Fruit fly (Drosophila melanogaster) whole organism, prepupa: ENCODE results near the gene RpS28a.
A peak's percentile ranks its signal among the peaks of the same experiment; 100 is the strongest.

Experiments used
- CG11294 ChIP-seq: fragments of 200-800 bp; sonication (Bioruptor generic); IDR thresholded peaks from 2 replicates; pipeline ENCODE4 v1.3.6; 2022; ENCODE audit warnings: missing biosample characterization, missing genetic modification characterization
- CG11762 ChIP-seq: fragments of 200-800 bp; sonication (Bioruptor generic); optimal IDR thresholded peaks from 3 replicates; lab custom pipeline; 2016; ENCODE audit warnings: missing biosample characterization, missing genetic modification characterization; ENCODE audit not compliant: insufficient read depth
- CG11902 ChIP-seq: fragments of 200-800 bp; sonication (Bioruptor generic); optimal IDR thresholded peaks from 3 replicates; lab custom pipeline; 2016; ENCODE audit warnings: missing biosample characterization, missing genetic modification characterization
- CG15336 ChIP-seq: fragments of 200-800 bp; sonication (Bioruptor generic); IDR thresholded peaks from 2 replicates; pipeline ENCODE4 v1.3.6; 2022; ENCODE audit warnings: missing biosample characterization, missing genetic modification characterization
- CG1621 ChIP-seq: fragments of 200-800 bp; sonication (Bioruptor generic); optimal IDR thresholded peaks from 3 replicates; lab custom pipeline; 2018; ENCODE audit warnings: missing biosample characterization, mild to moderate bottlenecking, missing genetic modification characterization
- CG3032 ChIP-seq: fragments of 200-800 bp; optimal IDR thresholded peaks from 2 replicates; lab custom pipeline; 2019; ENCODE audit warnings: missing biosample characterization, mild to moderate bottlenecking, missing genetic modification characterization, moderate library complexity
- CG31627 ChIP-seq: fragments of 200-800 bp; sonication (Bioruptor generic); optimal IDR thresholded peaks from 3 replicates; lab custom pipeline; 2016; ENCODE audit warnings: missing biosample characterization, missing genetic modification characterization
- CG34406 ChIP-seq: fragments of 200-800 bp; sonication (Bioruptor generic); optimal IDR thresholded peaks from 3 replicates; lab custom pipeline; 2016; ENCODE audit warnings: missing biosample characterization, missing genetic modification characterization
- CG3919 ChIP-seq: fragments of 200-800 bp; sonication (Bioruptor generic); optimal IDR thresholded peaks from 3 replicates; lab custom pipeline; 2016; ENCODE audit warnings: missing biosample characterization, missing genetic modification characterization
- CG6163 ChIP-seq: fragments of 200-800 bp; sonication (Bioruptor generic); IDR thresholded peaks from 3 replicates; pipeline ENCODE4 v1.3.6; 2022; ENCODE audit warnings: missing biosample characterization, missing genetic modification characterization
- CG6792 ChIP-seq: fragments of 200-800 bp; sonication (Bioruptor generic); optimal IDR thresholded peaks from 3 replicates; lab custom pipeline; 2016; ENCODE audit warnings: missing biosample characterization, missing genetic modification characterization
- CG6808 ChIP-seq: fragments of 200-800 bp; sonication (Bioruptor generic); optimal IDR thresholded peaks from 3 replicates; lab custom pipeline; 2017; ENCODE audit warnings: missing biosample characterization, missing genetic modification characterization, mild to moderate bottlenecking, moderate library complexity, missing genetic modification reagents
- CG6854 ChIP-seq: fragments of 200-800 bp; sonication (Bioruptor generic); optimal IDR thresholded peaks from 2 replicates; lab custom pipeline; 2017; ENCODE audit warnings: missing biosample characterization, mild to moderate bottlenecking, missing genetic modification characterization
- CG7368 ChIP-seq: fragments of 200-800 bp; sonication (Bioruptor generic); optimal IDR thresholded peaks from 3 replicates; lab custom pipeline; 2016; ENCODE audit warnings: missing biosample characterization, missing genetic modification characterization
- CG8119 ChIP-seq: fragments of 200-800 bp; sonication (Bioruptor generic); IDR thresholded peaks from 3 replicates; pipeline ENCODE4 v1.3.6; 2022; ENCODE audit warnings: missing biosample characterization, missing genetic modification characterization
- CG8319 ChIP-seq: fragments of 200-800 bp; sonication (Bioruptor generic); optimal IDR thresholded peaks from 3 replicates; lab custom pipeline; 2016; ENCODE audit warnings: missing biosample characterization, missing genetic modification characterization
- CG8632 ChIP-seq: fragments of 200-800 bp; sonication (Bioruptor generic); optimal IDR thresholded peaks from 3 replicates; lab custom pipeline; 2016; ENCODE audit warnings: missing biosample characterization, missing genetic modification characterization
- Eip78C ChIP-seq: fragments of 200-800 bp; sonication (Bioruptor generic); peaks from one replicate; lab custom pipeline; 2016; ENCODE audit warnings: missing biosample characterization, missing genetic modification characterization
- Eip93F ChIP-seq: fragments of 200-800 bp; sonication (Bioruptor generic); optimal IDR thresholded peaks from 2 replicates; lab custom pipeline; 2016; ENCODE audit warnings: missing biosample characterization, mild to moderate bottlenecking, missing genetic modification characterization
- Gug ChIP-seq: fragments of 200-800 bp; sonication (Bioruptor generic); IDR thresholded peaks from 2 replicates; pipeline ENCODE4 v1.3.6; 2022; ENCODE audit warnings: missing biosample characterization, missing genetic modification characterization
- Hr39 ChIP-seq: fragments of 200-800 bp; sonication (Bioruptor generic); optimal IDR thresholded peaks from 2 replicates; lab custom pipeline; 2016; ENCODE audit warnings: missing biosample characterization, missing genetic modification characterization
- Lpt ChIP-seq: fragments of 200-800 bp; sonication (Bioruptor generic); optimal IDR thresholded peaks from 3 replicates; lab custom pipeline; 2016; ENCODE audit warnings: missing biosample characterization, missing genetic modification characterization
- Met ChIP-seq: fragments of 200-800 bp; sonication (Bioruptor generic); optimal IDR thresholded peaks from 3 replicates; lab custom pipeline; 2016; ENCODE audit warnings: missing biosample characterization, missing genetic modification characterization
- Sox102F ChIP-seq: fragments of 200-800 bp; sonication (Bioruptor generic); optimal IDR thresholded peaks from 2 replicates; lab custom pipeline; 2016; ENCODE audit warnings: missing biosample characterization, mild to moderate bottlenecking, missing genetic modification characterization
- Sox15 ChIP-seq: fragments of 200-800 bp; sonication (Bioruptor generic); optimal IDR thresholded peaks from 3 replicates; lab custom pipeline; 2016; ENCODE audit warnings: missing biosample characterization, missing genetic modification characterization
- achi ChIP-seq: fragments of 200-800 bp; sonication (Bioruptor generic); optimal IDR thresholded peaks from 3 replicates; lab custom pipeline; 2016; ENCODE audit warnings: missing biosample characterization, missing genetic modification characterization
- acj6 ChIP-seq: fragments of 200-800 bp; sonication (Bioruptor generic); optimal IDR thresholded peaks from 3 replicates; lab custom pipeline; 2016; ENCODE audit warnings: missing biosample characterization, missing genetic modification characterization
- cyc ChIP-seq: fragments of 200-800 bp; sonication (Bioruptor generic); optimal IDR thresholded peaks from 3 replicates; lab custom pipeline; 2016; ENCODE audit warnings: missing biosample characterization, missing genetic modification characterization
- dac ChIP-seq: fragments of 200-800 bp; sonication (Bioruptor generic); optimal IDR thresholded peaks from 2 replicates; lab custom pipeline; 2017; ENCODE audit warnings: missing biosample characterization, mild to moderate bottlenecking, missing genetic modification characterization
- dsx ChIP-seq: fragments of 200-800 bp; optimal IDR thresholded peaks from 3 replicates; lab custom pipeline; 2019; ENCODE audit warnings: missing biosample characterization, mild to moderate bottlenecking, missing genetic modification characterization, moderate library complexity; ENCODE audit not compliant: poor library complexity, severe bottlenecking
- eg ChIP-seq: fragments of 200-800 bp; sonication (Bioruptor generic); IDR thresholded peaks from 3 replicates; pipeline ENCODE4 v1.3.6; 2022; ENCODE audit warnings: missing biosample characterization, missing genetic modification characterization
- esn ChIP-seq: fragments of 200-800 bp; sonication (Bioruptor generic); optimal IDR thresholded peaks from 2 replicates; lab custom pipeline; 2016; ENCODE audit warnings: missing biosample characterization, mild to moderate bottlenecking, missing genetic modification characterization, moderate library complexity
- fd85E ChIP-seq: fragments of 200-800 bp; sonication (Bioruptor generic); optimal IDR thresholded peaks from 3 replicates; lab custom pipeline; 2016; ENCODE audit warnings: missing biosample characterization, missing genetic modification characterization
- fkh ChIP-seq: fragments of 200-800 bp; sonication (Bioruptor generic); optimal IDR thresholded peaks from 3 replicates; lab custom pipeline; 2017; ENCODE audit warnings: missing biosample characterization, mild to moderate bottlenecking, missing genetic modification characterization, moderate library complexity
- lz ChIP-seq: fragments of 200-800 bp; sonication (Bioruptor generic); optimal IDR thresholded peaks from 3 replicates; lab custom pipeline; 2016; ENCODE audit warnings: missing biosample characterization, missing genetic modification characterization
- net ChIP-seq: fragments of 200-800 bp; sonication (Bioruptor generic); optimal IDR thresholded peaks from 3 replicates; lab custom pipeline; 2016; ENCODE audit warnings: missing biosample characterization, missing genetic modification characterization
- pdm3 ChIP-seq: fragments of 200-800 bp; sonication (Bioruptor generic); optimal IDR thresholded peaks from 3 replicates; lab custom pipeline; 2016; ENCODE audit warnings: missing biosample characterization, missing genetic modification characterization
- salr ChIP-seq, 2 experiments: fragments of 200-800 bp; sonication (Bioruptor generic); optimal IDR thresholded peaks; 3 replicates each; lab custom pipeline; 2016 to 2018; ENCODE audit warnings: missing biosample characterization in 2 of 2, missing genetic modification characterization in 2 of 2, mild to moderate bottlenecking in 1 of 2
- topi ChIP-seq: fragments of 200-800 bp; sonication (Bioruptor generic); optimal IDR thresholded peaks from 3 replicates; lab custom pipeline; 2016; ENCODE audit warnings: missing biosample characterization, missing genetic modification characterization

The RpS28a gene

dm6 chr3R:30046029-30047001 lies 23.9 kb upstream of the RpS28a start, which contains the start of the genes RpL32 and CG7943 (continued):
- TF ChIP-seq CG8632 (GFP tag; lab: Kevin White, UChicago) (peak; percentile 84), fd85E (GFP tag; lab: Kevin White, UChicago) (peak; percentile 89), topi (GFP tag; lab: Kevin White, UChicago) (peak; percentile 95), Sox102F (GFP tag; lab: Kevin White, UChicago) (peak; percentile 93), achi (GFP tag; lab: Kevin White, UChicago) (peak; percentile 91), CG15336 (GFP tag; lab: Robert Waterston, UW) (peak; percentile 81), CG1621 (peak; percentile 78), CG7368 (GFP tag; lab: Kevin White, UChicago) (peak; percentile 92), Met (GFP tag; lab: Kevin White, UChicago) (peak; percentile 95), CG8319 (peak; percentile 91), CG6792 (peak; percentile 92)
- TF ChIP-seq, all 60 proteins: peak for 57

- TF ChIP-seq CG7368 (GFP tag; lab: Kevin White, UChicago) (no peak), lz (GFP tag; lab: Kevin White, UChicago) (peak; percentile 79), Lpt (GFP tag; lab: Kevin White, UChicago) (no peak), acj6 (GFP tag; lab: Kevin White, UChicago) (no peak), Sox15 (GFP tag; lab: Kevin White, UChicago) (peak; percentile 39), CG11294 (no peak), dac (GFP tag; lab: Kevin White, UChicago) (no peak), fkh (peak; percentile 61), CG11762 (peak; percentile 8), CG11902 (GFP tag; lab: Kevin White, UChicago) (no peak), CG8119 (GFP tag; lab: Robert Waterston, UW) (no peak), CG6808 (GFP tag; lab: Kevin White, UChicago) (no peak), CG34406 (GFP tag; lab: Kevin White, UChicago) (peak; percentile 48), CG31627 (GFP tag; lab: Kevin White, UChicago) (peak; percentile 84), cyc (GFP tag; lab: Kevin White, UChicago) (peak; percentile 78), Gug (peak; percentile 46), salr (GFP tag; optimal IDR thresholded peaks at IDR 0.05; lab: Kevin White, UChicago) (peak in 1 of 2 experiments; percentile 46), eg (GFP tag; lab: Robert Waterston, UW) (peak; percentile 41; the same call in 1 of the 3 replicates), CG3919 (GFP tag; lab: Kevin White, UChicago) (no peak), dsx (GFP tag; lab: Kevin White, UChicago) (peak; percentile 41), topi (GFP tag; lab: Kevin White, UChicago) (no peak), net (no peak), Eip78C (peak; percentile 21), esn (GFP tag; lab: Kevin White, UChicago) (peak; percentile 79), pdm3 (no peak), fd85E (GFP tag; lab: Kevin White, UChicago) (no peak), Eip93F (no peak), CG3032 (tag; lab: Kevin White, UChicago) (peak; percentile 68), CG6854 (GFP tag; lab: Kevin White, UChicago) (peak; percentile 57), Hr39 (GFP tag; lab: Kevin White, UChicago) (peak; percentile 81), CG6163 (GFP tag; lab: Robert Waterston, UW) (peak; percentile 77), CG6792 (peak; percentile 44)
Measured at dm6 chr3R:30043139-30043744, 20.8 kb upstream of the RpS28a start, which contains the start of gene Sry-delta. Gene Sry-delta, plus strand, starts transcription at chr3R:30043341.
